Worm (Caenorhabditis elegans): ENCODE measurements around the gene srd-34.

ce11 chrV:10536095-10536691 lies 12.7 kb downstream of the srd-34 start, which contains the start of gene ppm-1.A:
- TF ChIP-seq dao-5 (tag; optimal IDR thresholded peaks at IDR 0.05) (no peak), W03F9.2 (tag; optimal IDR thresholded peaks at IDR 0.05) (no peak)
